Worm (Caenorhabditis elegans) whole organism, L2 larva: Measurements from ENCODE around the gene rpa-1.

ENCODE experiments used
- ama-1 ChIP-seq: fragments of 150-350 bp; optimal IDR thresholded peaks from 2 replicates; lab custom pipeline; 2018; ENCODE audit warnings: inconsistent platforms
- elt-3 ChIP-seq: sonication (generic microtip); optimal IDR thresholded peaks from 2 replicates; lab custom pipeline; 2017; ENCODE audit warnings: missing biosample characterization, missing genetic modification characterization
- lin-13 ChIP-seq: fragments of 150-350 bp; optimal IDR thresholded peaks from 2 replicates; lab custom pipeline; 2014; ENCODE audit warnings: missing biosample characterization, missing genetic modification reagents, missing genetic modification characterization
- nhr-12 ChIP-seq: fragments of 150-350 bp; optimal IDR thresholded peaks from 2 replicates; lab custom pipeline; 2014; ENCODE audit warnings: missing biosample characterization, missing genetic modification characterization
- unc-39 ChIP-seq: fragments of 150-350 bp; optimal IDR thresholded peaks from 2 replicates; lab custom pipeline; 2014; ENCODE audit warnings: missing biosample characterization, missing genetic modification characterization

DNA sequence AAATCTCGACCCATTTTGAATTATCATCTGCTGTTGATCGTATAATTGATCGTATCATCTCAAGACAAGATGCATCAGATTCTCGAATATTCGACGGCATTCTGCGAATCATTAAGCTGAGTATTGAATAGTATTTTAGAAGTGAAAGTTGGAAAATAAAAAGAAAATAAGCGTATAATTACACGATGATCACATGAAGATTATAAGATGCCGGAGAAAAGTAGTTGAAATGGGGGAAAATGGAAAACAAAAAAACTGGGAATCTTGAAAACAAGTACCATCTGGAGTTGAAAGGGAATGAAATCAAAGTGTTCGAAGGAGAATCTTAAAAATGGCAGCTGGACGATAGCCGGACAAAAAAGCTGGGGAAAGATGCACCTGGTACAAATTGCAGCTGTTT is 44.0 kb upstream of the rpa-1 start, which contains the start of gene R07G3.8:
- TF ChIP-seq nhr-12 (tag; lab: Kevin White, UChicago) (no peak), unc-39 (tag; lab: Kevin White, UChicago) (no peak), elt-3 (tag; lab: Kevin White, UChicago) (no peak), lin-13 (no peak), ama-1 (lab: Kevin White, UChicago) (no peak)
